Fruit fly (Drosophila melanogaster): ENCODE measurements around the gene Pgk.

Pgk gene

DNA sequence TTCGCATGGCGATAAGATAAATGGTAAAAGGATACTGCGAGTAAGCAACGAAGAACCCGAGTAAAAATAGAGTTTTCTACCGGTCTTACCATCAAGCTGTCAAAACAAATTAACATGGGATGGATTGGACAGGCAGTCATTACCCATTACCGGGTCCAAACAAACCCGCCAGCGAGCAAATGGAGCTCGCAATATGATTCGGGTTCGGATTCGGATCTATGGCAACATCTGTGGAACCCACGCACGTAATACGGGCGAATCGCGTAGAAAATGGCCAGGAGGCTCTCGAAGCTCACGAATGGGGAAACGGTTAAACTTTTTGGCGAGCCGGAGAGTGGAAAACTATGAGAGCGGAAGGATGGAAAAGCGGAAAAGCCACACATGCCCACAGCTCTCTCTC lies 44.3 kb upstream of the Pgk start:
- TF ChIP-seq CG6854 (GFP tag; optimal IDR thresholded peaks at IDR 0.05) (no peak), spab (GFP tag; optimal IDR thresholded peaks at IDR 0.05) (no peak), cyc (GFP tag; optimal IDR thresholded peaks at IDR 0.05) (no peak), dsx (GFP tag; optimal IDR thresholded peaks at IDR 0.05; ENCODE audit: poor library complexity, severe bottlenecking) (no peak), achi (GFP tag; optimal IDR thresholded peaks at IDR 0.05) (no peak), fd85E (GFP tag; optimal IDR thresholded peaks at IDR 0.05) (no peak), CG31627 (GFP tag; optimal IDR thresholded peaks at IDR 0.05) (no peak), CG7368 (GFP tag; optimal IDR thresholded peaks at IDR 0.05) (no peak), CG1621 (tag; optimal IDR thresholded peaks at IDR 0.05) (no peak), esn (GFP tag; optimal IDR thresholded peaks at IDR 0.05) (no peak), Ets21C (GFP tag; optimal IDR thresholded peaks at IDR 0.05) (no peak), CG6792 (GFP tag; optimal IDR thresholded peaks at IDR 0.05) (no peak), CG34406 (GFP tag; optimal IDR thresholded peaks at IDR 0.05) (no peak), fkh (GFP tag; optimal IDR thresholded peaks at IDR 0.05) (no peak), dac (GFP tag; optimal IDR thresholded peaks at IDR 0.05) (no peak), Met (GFP tag; optimal IDR thresholded peaks at IDR 0.05) (no peak), CG8119 (GFP tag; IDR thresholded peaks at IDR 0.05) (no peak), OdsH (GFP tag; optimal IDR thresholded peaks at IDR 0.05) (no peak)

DNA sequence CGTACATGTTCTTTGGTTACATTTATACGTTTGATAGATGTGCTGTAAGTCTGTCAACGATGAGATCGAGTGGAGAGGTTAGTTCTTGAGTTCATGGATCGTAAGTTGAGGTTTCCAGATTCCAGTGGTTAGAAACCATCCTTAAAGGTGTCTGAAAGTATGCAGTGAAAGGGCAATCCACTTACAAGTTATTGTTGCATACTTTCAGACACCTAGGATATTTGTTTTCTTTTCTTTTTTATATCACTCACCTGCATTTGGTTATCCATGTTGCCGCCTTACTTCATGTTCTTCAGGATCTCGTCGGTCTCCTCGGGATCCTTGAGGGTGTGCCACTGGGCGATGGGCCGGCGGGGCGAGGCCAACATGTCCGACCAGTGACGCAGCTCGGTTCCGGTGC lies 29.9 kb upstream of the Pgk start:
- TF ChIP-seq CG6276 (GFP tag; optimal IDR thresholded peaks at IDR 0.05) (no peak), Hr39 (GFP tag; optimal IDR thresholded peaks at IDR 0.05) (no peak), CG9139 (GFP tag; optimal IDR thresholded peaks at IDR 0.05) (no peak), Ets21C (GFP tag; optimal IDR thresholded peaks at IDR 0.05) (no peak), dsx (GFP tag; optimal IDR thresholded peaks at IDR 0.05; ENCODE audit: poor library complexity, severe bottlenecking) (no peak), CG11294 (GFP tag; IDR thresholded peaks at IDR 0.05) (no peak), Eip93F (GFP tag; optimal IDR thresholded peaks at IDR 0.05) (no peak), fd59A (GFP tag; optimal IDR thresholded peaks at IDR 0.05) (no peak), eg (GFP tag; IDR thresholded peaks at IDR 0.05) (no peak), Eip75B (GFP tag; optimal IDR thresholded peaks at IDR 0.05) (no peak), CG11902 (GFP tag; optimal IDR thresholded peaks at IDR 0.05) (no peak), CG6854 (GFP tag; optimal IDR thresholded peaks at IDR 0.05) (no peak), CG32006 (GFP tag; optimal IDR thresholded peaks at IDR 0.05) (no peak), CG15336 (GFP tag; IDR thresholded peaks at IDR 0.05) (no peak), OdsH (GFP tag; optimal IDR thresholded peaks at IDR 0.05) (no peak), Met (GFP tag; optimal IDR thresholded peaks at IDR 0.05) (no peak)

DNA sequence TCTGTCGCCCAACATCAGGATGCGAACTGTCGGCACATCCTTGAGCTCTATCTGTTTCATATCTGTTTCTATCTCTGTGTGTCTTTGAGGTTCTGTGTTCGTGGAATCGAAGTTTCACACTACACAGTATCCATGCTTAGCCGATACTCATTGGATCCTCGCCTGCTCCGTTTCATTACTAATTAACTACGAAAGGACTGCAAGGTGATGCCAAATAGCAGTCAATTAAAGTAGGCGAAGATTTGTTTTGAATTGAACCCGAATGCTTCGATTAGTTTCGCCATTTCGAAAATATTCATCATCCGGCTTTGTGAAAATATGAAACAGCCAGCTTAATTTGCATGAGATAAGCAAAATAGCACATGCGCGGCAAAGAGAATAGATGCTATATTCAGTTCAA lies 18.8 kb upstream of the Pgk start, which contains the start of gene CG15399:
Gene CG15399, minus strand, starts transcription at position 101 of the 400 bp plus-strand sequence.
- TF ChIP-seq OdsH (GFP tag; optimal IDR thresholded peaks at IDR 0.05) = no peak
- no peak for TF ChIP-seq CG10631 (GFP tag; optimal IDR thresholded peaks at IDR 0.05)
- no peak for TF ChIP-seq CG11762 (GFP tag; optimal IDR thresholded peaks at IDR 0.05; ENCODE audit: insufficient read depth)
- TF ChIP-seq CG32006 (GFP tag; optimal IDR thresholded peaks at IDR 0.05) = no peak
- TF ChIP-seq pdm3 (GFP tag; optimal IDR thresholded peaks at IDR 0.05) = no peak
- TF ChIP-seq CG3919 (GFP tag; optimal IDR thresholded peaks at IDR 0.05) = no peak
- TF ChIP-seq eg (GFP tag; IDR thresholded peaks at IDR 0.05) = no peak
- TF ChIP-seq cyc (GFP tag; optimal IDR thresholded peaks at IDR 0.05) = no peak
- no peak for TF ChIP-seq fkh (GFP tag; optimal IDR thresholded peaks at IDR 0.05)
- no peak for TF ChIP-seq net (GFP tag; optimal IDR thresholded peaks at IDR 0.05)
- TF ChIP-seq Hr38 (GFP tag; optimal IDR thresholded peaks at IDR 0.05) = no peak
- TF ChIP-seq CG11902 (GFP tag; optimal IDR thresholded peaks at IDR 0.05) = no peak
- no peak for TF ChIP-seq Lpt (GFP tag; optimal IDR thresholded peaks at IDR 0.05)
- TF ChIP-seq Eip93F (GFP tag; optimal IDR thresholded peaks at IDR 0.05) = no peak
- no peak for TF ChIP-seq svp (GFP tag)
- no peak for TF ChIP-seq Smox (GFP tag; optimal IDR thresholded peaks at IDR 0.05)
- no peak for TF ChIP-seq Gug (GFP tag; IDR thresholded peaks at IDR 0.05)
- TF ChIP-seq CG1621 (tag; optimal IDR thresholded peaks at IDR 0.05) = no peak
- TF ChIP-seq CG31627 (GFP tag; optimal IDR thresholded peaks at IDR 0.05) = no peak

Measured in whole organism, prepupa.